Worm (Caenorhabditis elegans): Measurements from ENCODE around the gene C35B1.3.
"Not testable (repeated sequence)": the region's sequence is repeated elsewhere in the genome, so short reads cannot be mapped to it uniquely, and the experiment has no call there.

C35B1.3 gene

ce11 chrIV:4096940-4097339, 16.0 kb downstream of the C35B1.3 start:
- no peak for TF ChIP-seq dao-5 (tag; optimal IDR thresholded peaks at IDR 0.05)
- no peak for TF ChIP-seq W03F9.2 (tag; optimal IDR thresholded peaks at IDR 0.05)
- TF ChIP-seq him-1 (tag; optimal IDR thresholded peaks at IDR 0.05): no peak

ce11 chrIV:4099773-4100172, 18.8 kb downstream of the C35B1.3 start:
- TF ChIP-seq dao-5 (tag; optimal IDR thresholded peaks at IDR 0.05): no peak
- no peak for TF ChIP-seq W03F9.2 (tag; optimal IDR thresholded peaks at IDR 0.05)
- TF ChIP-seq him-1 (tag; optimal IDR thresholded peaks at IDR 0.05): no peak

- TF ChIP-seq dao-5 (tag; optimal IDR thresholded peaks at IDR 0.05) (no peak), him-1 (tag; optimal IDR thresholded peaks at IDR 0.05) (no peak), W03F9.2 (tag; optimal IDR thresholded peaks at IDR 0.05) (no peak)
Observed at ce11 chrIV:4102720-4103119, 21.8 kb downstream of the C35B1.3 start, which contains the start of gene ubc-1. ubc-1 (plus strand) TSS chrIV:4103020.

ce11 chrIV:4108767-4109166, 27.8 kb downstream of the C35B1.3 start, which contains the start of gene C35B1.7:
C35B1.7 (plus strand) TSS chrIV:4109067.
- TF ChIP-seq him-1 (tag; optimal IDR thresholded peaks at IDR 0.05) (no peak), W03F9.2 (tag; optimal IDR thresholded peaks at IDR 0.05) (no peak), dao-5 (tag; optimal IDR thresholded peaks at IDR 0.05) (no peak)

- TF ChIP-seq him-1 (tag; optimal IDR thresholded peaks at IDR 0.05) (no peak), dao-5 (tag; optimal IDR thresholded peaks at IDR 0.05) (no peak), W03F9.2 (tag; optimal IDR thresholded peaks at IDR 0.05) (no peak)
Observed at ce11 chrIV:4112387-4112786, 31.4 kb downstream of the C35B1.3 start, which contains the start of gene F49F1.14. F49F1.14 (minus strand) TSS chrIV:4112487.

- no peak for TF ChIP-seq dao-5 (tag; optimal IDR thresholded peaks at IDR 0.05)
Observed at ce11 chrIV:4114526-4114925, 33.6 kb downstream of the C35B1.3 start, which contains the start of gene F49F1.15. F49F1.15 (minus strand) TSS chrIV:4114626.

- TF ChIP-seq him-1 (tag; optimal IDR thresholded peaks at IDR 0.05) (no peak), dao-5 (tag; optimal IDR thresholded peaks at IDR 0.05) (no peak), W03F9.2 (tag; optimal IDR thresholded peaks at IDR 0.05) (no peak)
Observed at ce11 chrIV:4115634-4116033, 34.7 kb downstream of the C35B1.3 start, which contains the start of the genes F49F1.4 and F49F1.2. F49F1.4 (minus strand) TSS chrIV:4115734. F49F1.2 (plus strand) TSS chrIV:4115943.

ce11 chrIV:4117432-4117831, 36.5 kb downstream of the C35B1.3 start, which contains the start of gene drd-50:
drd-50 (plus strand) TSS chrIV:4117732.
- TF ChIP-seq W03F9.2 (tag; optimal IDR thresholded peaks at IDR 0.05) (no peak), dao-5 (tag; optimal IDR thresholded peaks at IDR 0.05) (no peak), him-1 (tag; optimal IDR thresholded peaks at IDR 0.05) (no peak)

ce11 chrIV:4120263-4120662, 39.3 kb downstream of the C35B1.3 start, which contains the start of gene F49F1.5:
F49F1.5 (minus strand) TSS chrIV:4120415.
- TF ChIP-seq him-1 (tag; optimal IDR thresholded peaks at IDR 0.05): no peak

- no peak for TF ChIP-seq W03F9.2 (tag; optimal IDR thresholded peaks at IDR 0.05)
- no peak for TF ChIP-seq him-1 (tag; optimal IDR thresholded peaks at IDR 0.05)
- TF ChIP-seq dao-5 (tag; optimal IDR thresholded peaks at IDR 0.05): no peak
Observed at ce11 chrIV:4121055-4121454, 40.1 kb downstream of the C35B1.3 start.

- TF ChIP-seq W03F9.2 (tag; optimal IDR thresholded peaks at IDR 0.05) (no peak), him-1 (tag; optimal IDR thresholded peaks at IDR 0.05) (no peak), dao-5 (tag; optimal IDR thresholded peaks at IDR 0.05) (no peak)
Observed at ce11 chrIV:4123083-4123482, 42.1 kb downstream of the C35B1.3 start, which contains the start of gene mul-1. mul-1 (minus strand) TSS chrIV:4123166.

- TF ChIP-seq dao-5, him-1, W03F9.2 (tag; optimal IDR thresholded peaks at IDR 0.05): not testable (repeated sequence)
Observed at ce11 chrIV:4125657-4126056, 44.7 kb downstream of the C35B1.3 start, which contains the start of gene F49F1.7. F49F1.7 (minus strand) TSS chrIV:4125757.

Measured in whole organism, L4/young adult.